Worm (Caenorhabditis elegans): ENCODE data around the gene nlp-66.

ce11 chrX:11093985-11094593, 22.5 kb downstream of the nlp-66 start:
- TF ChIP-seq zag-1 (tag; optimal IDR thresholded peaks at IDR 0.05) (peak; percentile 100), unc-130 (GFP tag; optimal IDR thresholded peaks at IDR 0.05) (peak; percentile 68), aha-1 (tag) (peak; percentile 100), mdl-1 (tag; optimal IDR thresholded peaks at IDR 0.05) (peak; percentile 94 to 97), pqm-1 (tag; optimal IDR thresholded peaks at IDR 0.05) (peak; percentile 82), ceh-44 (GFP tag; IDR thresholded peaks at IDR 0.05) (peak; percentile 95), lin-13 (GFP tag; optimal IDR thresholded peaks at IDR 0.05) (peak; percentile 99), set-16 (GFP tag; IDR thresholded peaks at IDR 0.05) (no peak), arid-1 (GFP tag; conservative IDR thresholded peaks at IDR 0.05) (peak; percentile 96), vab-7 (GFP tag; IDR thresholded peaks at IDR 0.05) (peak; percentile 99), unc-39 (tag; optimal IDR thresholded peaks at IDR 0.05) (peak; percentile 94), nhr-25 (tag; optimal IDR thresholded peaks at IDR 0.05; ENCODE audit: borderline replicate concordance, insufficient read depth) (peak; percentile 98)
